Fruit fly (Drosophila melanogaster) whole organism, embryonic: Measurements from ENCODE around the gene Idh3g.

Source experiments
- Adf1 ChIP-seq: fragments of 200-800 bp; sonication (Bioruptor generic); IDR thresholded peaks from 2 replicates; pipeline ENCODE4 v1.3.6; 2022; ENCODE audit warnings: missing biosample characterization, missing genetic modification characterization
- Atf3 ChIP-seq: fragments of 200-800 bp; sonication (Bioruptor generic); optimal IDR thresholded peaks from 3 replicates; lab custom pipeline; 2016; ENCODE audit warnings: missing biosample characterization, missing genetic modification characterization
- B-H2 ChIP-seq: fragments of 200-800 bp; sonication (Bioruptor generic); optimal IDR thresholded peaks from 2 replicates; lab custom pipeline; 2018; ENCODE audit warnings: missing biosample characterization, mild to moderate bottlenecking, missing genetic modification characterization
- CG10209 ChIP-seq: fragments of 200-800 bp; sonication (Bioruptor generic); optimal IDR thresholded peaks from 3 replicates; lab custom pipeline; 2017; ENCODE audit warnings: missing biosample characterization, mild to moderate bottlenecking, missing genetic modification characterization, missing genetic modification reagents
- CG10267 ChIP-seq: fragments of 200-800 bp; sonication (Bioruptor generic); optimal IDR thresholded peaks from 2 replicates; lab custom pipeline; 2018; ENCODE audit warnings: missing biosample characterization, mild to moderate bottlenecking, missing genetic modification characterization, moderate library complexity
- CG10543 ChIP-seq: fragments of 200-800 bp; sonication (Bioruptor generic); optimal IDR thresholded peaks from 3 replicates; lab custom pipeline; 2017; ENCODE audit warnings: missing biosample characterization, mild to moderate bottlenecking, missing genetic modification characterization, moderate library complexity
- CG12071 ChIP-seq: fragments of 200-800 bp; sonication (Bioruptor generic); optimal IDR thresholded peaks from 3 replicates; lab custom pipeline; 2018; ENCODE audit warnings: missing biosample characterization, mild to moderate bottlenecking, missing genetic modification characterization
- CG12236 ChIP-seq: fragments of 200-800 bp; sonication (Bioruptor generic); optimal IDR thresholded peaks from 2 replicates; lab custom pipeline; 2016; ENCODE audit warnings: missing biosample characterization, missing genetic modification characterization
- CG12659 ChIP-seq: fragments of 200-800 bp; sonication (Bioruptor generic); optimal IDR thresholded peaks from 3 replicates; lab custom pipeline; 2017; ENCODE audit warnings: mild to moderate bottlenecking, missing biosample characterization, missing genetic modification reagents, missing genetic modification characterization
- CG15073 ChIP-seq: fragments of 200-800 bp; sonication (Bioruptor generic); optimal IDR thresholded peaks from 2 replicates; lab custom pipeline; 2016; ENCODE audit warnings: missing biosample characterization, missing genetic modification characterization
- CG15696 ChIP-seq: fragments of 200-800 bp; sonication (Bioruptor generic); optimal IDR thresholded peaks from 2 replicates; lab custom pipeline; 2019; ENCODE audit warnings: missing biosample characterization, mild to moderate bottlenecking, missing genetic modification characterization, moderate library complexity
- CG16863 ChIP-seq: fragments of 200-800 bp; sonication (Bioruptor generic); optimal IDR thresholded peaks from 3 replicates; lab custom pipeline; 2016; ENCODE audit warnings: missing biosample characterization, missing genetic modification characterization
- CG1792 ChIP-seq: fragments of 200-800 bp; sonication (Bioruptor generic); optimal IDR thresholded peaks from 2 replicates; lab custom pipeline; 2016; ENCODE audit warnings: missing biosample characterization, missing genetic modification characterization
- CG32532 ChIP-seq: fragments of 200-800 bp; sonication (Bioruptor generic); IDR thresholded peaks from 2 replicates; pipeline ENCODE4 v1.3.6; 2022; ENCODE audit warnings: missing biosample characterization, missing genetic modification characterization
- CG34376 ChIP-seq: fragments of 200-800 bp; sonication (Bioruptor generic); optimal IDR thresholded peaks from 2 replicates; lab custom pipeline; 2018; ENCODE audit warnings: missing biosample characterization, mild to moderate bottlenecking, missing genetic modification characterization
- CG4360 ChIP-seq: fragments of 200-800 bp; sonication (Bioruptor generic); IDR thresholded peaks from 2 replicates; pipeline ENCODE4 v1.3.6; 2022; ENCODE audit warnings: missing biosample characterization, missing genetic modification characterization
- CG4730 ChIP-seq: fragments of 200-800 bp; sonication (Bioruptor generic); IDR thresholded peaks from 2 replicates; pipeline ENCODE4 v1.3.6; 2022; ENCODE audit warnings: missing biosample characterization, missing genetic modification characterization
- CG6689 ChIP-seq: fragments of 200-800 bp; sonication (Bioruptor generic); IDR thresholded peaks from 2 replicates; pipeline ENCODE4 v1.3.6; 2022; ENCODE audit warnings: missing biosample characterization, missing genetic modification characterization
- CG6854 ChIP-seq: fragments of 200-800 bp; sonication (Bioruptor generic); optimal IDR thresholded peaks from 3 replicates; lab custom pipeline; 2017; ENCODE audit warnings: missing biosample characterization, mild to moderate bottlenecking, missing genetic modification characterization
- CG7372 ChIP-seq: fragments of 200-800 bp; sonication (Bioruptor generic); IDR thresholded peaks from 2 replicates; pipeline ENCODE4 v1.3.6; 2022; ENCODE audit warnings: missing biosample characterization, missing genetic modification characterization
- CkIIα-i1 ChIP-seq: fragments of 200-800 bp; sonication (Bioruptor generic); IDR thresholded peaks from 2 replicates; pipeline ENCODE4 v1.3.6; 2022; ENCODE audit warnings: missing biosample characterization, missing genetic modification characterization
- D ChIP-seq, 2 experiments: fragments of 200-800 bp in 1 of 2; fragments of >200 bp in 1 of 2; sonication (Bioruptor generic) in 1 of 2; optimal IDR thresholded peaks; 2 replicates in 1 of 2; 3 replicates in 1 of 2; lab custom pipeline; 2017; ENCODE audit warnings: mild to moderate bottlenecking in 1 of 2, missing biosample characterization in 1 of 2, missing genetic modification characterization in 1 of 2, missing genetic modification reagents in 1 of 2
- Dad ChIP-seq: fragments of 200-800 bp; sonication (Bioruptor generic); optimal IDR thresholded peaks from 3 replicates; lab custom pipeline; 2016; ENCODE audit warnings: missing biosample characterization, missing genetic modification characterization
- Doc3 ChIP-seq: fragments of 200-800 bp; sonication (Bioruptor generic); IDR thresholded peaks from 3 replicates; pipeline ENCODE4 v1.3.6; 2022; ENCODE audit warnings: missing biosample characterization, missing genetic modification characterization; ENCODE audit not compliant: partially characterized antibody
- Ets65A ChIP-seq: fragments of 200-800 bp; sonication (Bioruptor generic); peaks from one replicate; lab custom pipeline; 2016; ENCODE audit warnings: missing biosample characterization, missing genetic modification characterization
- HHEX ChIP-seq: fragments of 200-800 bp; sonication (Bioruptor generic); optimal IDR thresholded peaks from 3 replicates; lab custom pipeline; 2017; ENCODE audit warnings: missing biosample characterization, mild to moderate bottlenecking, missing genetic modification characterization, missing genetic modification reagents
- Hsf ChIP-seq: fragments of 200-800 bp; sonication (Bioruptor generic); optimal IDR thresholded peaks from 3 replicates; lab custom pipeline; 2016; ENCODE audit warnings: missing biosample characterization, missing genetic modification characterization
- Lhr ChIP-seq: fragments of 200-800 bp; sonication (Bioruptor generic); optimal IDR thresholded peaks from 3 replicates; lab custom pipeline; 2017; ENCODE audit warnings: mild to moderate bottlenecking, missing biosample characterization, missing genetic modification reagents, missing genetic modification characterization
- Lpt ChIP-seq: fragments of >200 bp; optimal IDR thresholded peaks from 2 replicates; lab custom pipeline; 2018; ENCODE audit warnings: missing biosample characterization, missing genetic modification characterization
- Oaz ChIP-seq: fragments of 200-800 bp; sonication (Bioruptor generic); IDR thresholded peaks from 2 replicates; pipeline ENCODE4 v1.3.6; 2022; ENCODE audit warnings: missing biosample characterization, missing genetic modification characterization
- Stat92E ChIP-seq, 3 experiments: fragments of >200 bp in 2 of 3; fragments of 200-800 bp in 1 of 3; sonication (Bioruptor generic) in 1 of 3; optimal IDR thresholded peaks; 2 replicates each; lab custom pipeline; 2017 to 2019; ENCODE audit warnings: missing biosample characterization in 3 of 3, missing genetic modification characterization in 3 of 3, mild to moderate bottlenecking in 1 of 3, moderate library complexity in 1 of 3
- abd-A ChIP-seq: fragments of 200-800 bp; sonication (Bioruptor generic); optimal IDR thresholded peaks from 3 replicates; lab custom pipeline; 2019; ENCODE audit warnings: missing biosample characterization, mild to moderate bottlenecking, missing genetic modification characterization, moderate library complexity
- aop ChIP-seq: fragments of 200-800 bp; sonication (Bioruptor generic); IDR thresholded peaks from 2 replicates; pipeline ENCODE4 v1.3.6; 2022; ENCODE audit warnings: missing biosample characterization, missing genetic modification characterization
- ash1 ChIP-seq: fragments of 200-800 bp; sonication (Bioruptor generic); optimal IDR thresholded peaks from 2 replicates; lab custom pipeline; 2018; ENCODE audit warnings: missing biosample characterization, mild to moderate bottlenecking, missing genetic modification characterization
- bowl ChIP-seq: fragments of 200-800 bp; sonication (Bioruptor generic); IDR thresholded peaks from 2 replicates; pipeline ENCODE4 v1.3.6; 2022; ENCODE audit warnings: missing biosample characterization, missing genetic modification characterization
- chm ChIP-seq: fragments of 200-800 bp; sonication (Bioruptor generic); IDR thresholded peaks from 2 replicates; pipeline ENCODE4 v1.3.6; 2022; ENCODE audit warnings: missing biosample characterization, missing genetic modification characterization
- crc ChIP-seq: fragments of 200-800 bp; sonication (Bioruptor generic); optimal IDR thresholded peaks from 2 replicates; lab custom pipeline; 2016; ENCODE audit warnings: missing biosample characterization, missing genetic modification characterization
- cwo ChIP-seq: fragments of 200-800 bp; sonication (Bioruptor generic); optimal IDR thresholded peaks from 3 replicates; lab custom pipeline; 2017; ENCODE audit warnings: missing biosample characterization, missing genetic modification characterization, mild to moderate bottlenecking, moderate library complexity, missing genetic modification reagents
- dysf ChIP-seq: fragments of 200-800 bp; sonication (Bioruptor generic); IDR thresholded peaks from 3 replicates; pipeline ENCODE4 v1.3.6; 2022; ENCODE audit warnings: missing biosample characterization, missing genetic modification characterization
- emc ChIP-seq: fragments of 200-800 bp; sonication (Bioruptor generic); optimal IDR thresholded peaks from 2 replicates; lab custom pipeline; 2016; ENCODE audit warnings: missing biosample characterization, missing genetic modification characterization
- gsb-n ChIP-seq: fragments of 200-800 bp; sonication (Bioruptor generic); optimal IDR thresholded peaks from 3 replicates; lab custom pipeline; 2018; ENCODE audit warnings: missing biosample characterization, mild to moderate bottlenecking, missing genetic modification characterization
- luna ChIP-seq: fragments of 200-800 bp; sonication (Bioruptor generic); optimal IDR thresholded peaks from 2 replicates; lab custom pipeline; 2016; ENCODE audit warnings: missing biosample characterization, missing genetic modification characterization
- mld ChIP-seq: fragments of 200-800 bp; sonication (Bioruptor generic); IDR thresholded peaks from 3 replicates; pipeline ENCODE4 v1.3.6; 2022; ENCODE audit warnings: missing biosample characterization, missing genetic modification characterization; ENCODE audit not compliant: partially characterized antibody
- pan ChIP-seq, 4 experiments: fragments of >200 bp in 3 of 4; fragments of 200-800 bp in 1 of 4; sonication (Bioruptor generic) in 1 of 4; optimal IDR thresholded peaks in 3 of 4; IDR thresholded peaks in 1 of 4; 2 replicates each; pipeline versions ENCODE4 v1.3.6 to Lab custom; 2017 to 2022; ENCODE audit warnings: missing biosample characterization in 2 of 4, missing genetic modification characterization in 2 of 4, mixed read lengths in 1 of 4
- sr ChIP-seq: fragments of 200-800 bp; sonication (Bioruptor generic); IDR thresholded peaks from 3 replicates; pipeline ENCODE4 v1.3.6; 2022; ENCODE audit warnings: missing biosample characterization, missing genetic modification characterization
- stwl ChIP-seq: fragments of 200-800 bp; sonication (Bioruptor generic); optimal IDR thresholded peaks from 3 replicates; lab custom pipeline; 2018; ENCODE audit warnings: missing biosample characterization, mild to moderate bottlenecking, missing genetic modification characterization, moderate library complexity
- ttk ChIP-seq: fragments of 200-800 bp; sonication (Bioruptor generic); IDR thresholded peaks from 2 replicates; pipeline ENCODE4 v2.1.2; 2022; ENCODE audit warnings: missing biosample characterization, missing genetic modification characterization
- wek ChIP-seq: fragments of 200-800 bp; sonication (Bioruptor generic); optimal IDR thresholded peaks from 3 replicates; lab custom pipeline; 2018; ENCODE audit warnings: missing biosample characterization, mild to moderate bottlenecking, missing genetic modification characterization, moderate library complexity

Idh3g gene

DNA sequence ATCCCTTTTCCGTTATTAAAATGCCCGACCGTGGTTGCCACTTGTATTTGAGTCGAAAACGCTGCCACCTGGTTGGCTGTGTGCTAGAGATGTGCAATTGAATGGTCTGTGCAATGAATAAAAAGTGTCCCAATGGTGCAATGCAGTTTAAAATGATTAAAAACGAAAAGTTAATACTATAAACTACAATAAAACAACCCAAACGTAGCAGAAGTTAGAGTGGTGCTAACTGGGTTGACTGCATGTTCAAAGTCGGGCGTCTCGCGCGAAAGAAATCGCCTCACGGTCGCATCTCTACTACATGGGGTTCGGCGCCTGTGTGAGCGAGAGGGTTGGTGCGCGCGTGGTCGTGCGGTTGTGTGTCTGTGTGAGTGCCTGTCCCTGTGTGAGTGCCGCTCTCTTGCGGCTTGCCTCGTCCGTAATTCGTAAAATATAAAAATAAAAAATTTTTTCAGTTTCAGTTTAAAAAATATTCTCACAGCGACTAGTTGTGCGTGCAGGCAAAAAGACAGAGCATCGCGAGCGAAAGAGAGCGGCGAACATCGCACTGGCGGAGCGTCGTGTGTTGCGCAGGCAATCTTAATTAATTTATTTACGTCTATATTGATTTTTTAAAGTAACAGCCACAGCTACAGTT is 33.6 kb upstream of the Idh3g start (continued):
- TF ChIP-seq CG4730 (GFP tag; lab: Robert Waterston, UW) = peak; percentile 84
- TF ChIP-seq HHEX = peak; percentile 87
- peak; percentile 87 for TF ChIP-seq ttk (GFP tag; lab: Robert Waterston, UW)
- TF ChIP-seq luna (GFP tag; lab: Kevin White, UChicago) = peak; percentile 87
- peak; percentile 93 for TF ChIP-seq CG1792 (GFP tag; lab: Kevin White, UChicago)
- TF ChIP-seq CG10543 (GFP tag; lab: Kevin White, UChicago) = peak; percentile 96
- TF ChIP-seq Adf1 (GFP tag; lab: Robert Waterston, UW) = peak; percentile 74
- peak; percentile 89 for TF ChIP-seq emc
- peak; percentile 93 for TF ChIP-seq Lhr
- TF ChIP-seq Hsf (GFP tag; lab: Kevin White, UChicago) = peak; percentile 95
- peak; percentile 86 for TF ChIP-seq gsb-n
- TF ChIP-seq ash1 (GFP tag; lab: Kevin White, UChicago) = peak; percentile 63
- peak; percentile 92 for TF ChIP-seq CG34376 (GFP tag; lab: Kevin White, UChicago)
- TF ChIP-seq dysf (GFP tag; lab: Robert Waterston, UW) = peak; percentile 94
- peak; percentile 65 for TF ChIP-seq CG6854 (GFP tag; lab: Kevin White, UChicago)
- TF ChIP-seq B-H2 (GFP tag; lab: Kevin White, UChicago) = peak; percentile 90
- peak; percentile 43 for TF ChIP-seq CG15073 (GFP tag; lab: Kevin White, UChicago)
- peak; percentile 93 for TF ChIP-seq CG15696 (tag; lab: Kevin White, UChicago)
- peak; percentile 96 for TF ChIP-seq Doc3 (GFP tag; lab: Robert Waterston, UW)
- no peak for TF ChIP-seq Lpt (GFP tag; lab: Kevin White, UChicago)
- peak; percentile 42; the same call in 1 of the 3 replicates for TF ChIP-seq sr (GFP tag; lab: Robert Waterston, UW)
- TF ChIP-seq CG10267 (tag; lab: Kevin White, UChicago) = peak; percentile 88
- peak; percentile 74 for TF ChIP-seq CG12071 (GFP tag; lab: Kevin White, UChicago)
- peak; percentile 74 for TF ChIP-seq wek
- peak; percentile 94 for TF ChIP-seq Atf3 (GFP tag; lab: Kevin White, UChicago)
- TF ChIP-seq D (optimal IDR thresholded peaks at IDR 0.05; lab: Kevin White, UChicago) = no peak
- peak; percentile 86 for TF ChIP-seq D (GFP tag; optimal IDR thresholded peaks at IDR 0.05; lab: Kevin White, UChicago)
- peak; percentile 92 for TF ChIP-seq CG32532 (GFP tag; lab: Robert Waterston, UW)
- TF ChIP-seq Stat92E (GFP tag; optimal IDR thresholded peaks at IDR 0.05; lab: Kevin White, UChicago) = peak in 1 of 3 experiments; percentile 89
- peak; percentile 100 for TF ChIP-seq Ets65A
- peak; percentile 65; the same call in 1 of the 3 replicates for TF ChIP-seq mld (GFP tag; lab: Robert Waterston, UW)
- peak; percentile 91 for TF ChIP-seq CG10209 (GFP tag; lab: Kevin White, UChicago)
- peak; percentile 79; the same call in 1 of the 2 replicates for TF ChIP-seq bowl (GFP tag; lab: Robert Waterston, UW)
- peak; percentile 96 for TF ChIP-seq Dad (GFP tag; lab: Kevin White, UChicago)
- TF ChIP-seq CG12659 = peak; percentile 95
- TF ChIP-seq chm (GFP tag; lab: Robert Waterston, UW) = peak; percentile 78
- peak; percentile 92 for TF ChIP-seq CG12236 (GFP tag; lab: Kevin White, UChicago)
- peak; percentile 82; the same call in 1 of the 2 replicates for TF ChIP-seq Oaz
- no peak for TF ChIP-seq pan (optimal IDR thresholded peaks at IDR 0.05; lab: Kevin White, UChicago)
- TF ChIP-seq pan (GFP tag; optimal IDR thresholded peaks at IDR 0.05 in 1 of 2, IDR thresholded peaks at IDR 0.05 in 1 of 2) = peak in 1 of 2 experiments; percentile 88
- peak; percentile 91 for TF ChIP-seq CG7372
- peak; percentile 87 for TF ChIP-seq crc
- TF ChIP-seq abd-A = peak; percentile 61
- TF ChIP-seq CG6689 (GFP tag; lab: Robert Waterston, UW) = peak; percentile 92
- TF ChIP-seq stwl (tag; lab: Kevin White, UChicago) = peak; percentile 81
- TF ChIP-seq cwo (GFP tag; lab: Kevin White, UChicago) = peak; percentile 78
- peak; percentile 97 for TF ChIP-seq CG16863 (GFP tag; lab: Kevin White, UChicago)
- TF ChIP-seq aop (GFP tag; lab: Robert Waterston, UW) = peak; percentile 55; the same call in 1 of the 2 replicates
- TF ChIP-seq CkIIα-i1 = 0 out of 2 replicates have a peak, but pooled peaks have one; percentile 21
- TF ChIP-seq CG4360 (GFP tag; lab: Robert Waterston, UW) = no peak
